Worm (Caenorhabditis elegans) whole organism, L3 larva: Measurements from ENCODE around the gene str-108.
A peak's percentile ranks its signal among the peaks of the same experiment; 100 is the strongest.

Source experiments
- ZK546.5 ChIP-seq: sonication (generic microtip); optimal IDR thresholded peaks from 2 replicates; lab custom pipeline; 2017; ENCODE audit warnings: missing biosample characterization, missing genetic modification characterization
- aly-2 ChIP-seq: fragments of 150-350 bp; optimal IDR thresholded peaks from 2 replicates; lab custom pipeline; 2014; ENCODE audit warnings: missing biosample characterization, missing genetic modification characterization
- ama-1 ChIP-seq: fragments of 150-350 bp; optimal IDR thresholded peaks from 2 replicates; lab custom pipeline; 2018
- ceh-16 ChIP-seq: sonication (generic microtip); optimal IDR thresholded peaks from 2 replicates; lab custom pipeline; 2017; ENCODE audit warnings: missing biosample characterization, missing genetic modification characterization
- ceh-28 ChIP-seq: fragments of 150-350 bp; optimal IDR thresholded peaks from 2 replicates; lab custom pipeline; 2014; ENCODE audit warnings: missing biosample characterization, missing genetic modification reagents, missing genetic modification characterization
- daf-12 ChIP-seq: fragments of 150-350 bp; optimal IDR thresholded peaks from 2 replicates; lab custom pipeline; 2014; ENCODE audit warnings: missing biosample characterization, missing genetic modification reagents, missing genetic modification characterization
- elt-1 ChIP-seq: fragments of 150-350 bp; optimal IDR thresholded peaks from 2 replicates; lab custom pipeline; 2014; ENCODE audit warnings: missing biosample characterization, missing genetic modification characterization
- elt-2 ChIP-seq: sonication (generic microtip); optimal IDR thresholded peaks from 2 replicates; lab custom pipeline; 2016; ENCODE audit warnings: missing genetic modification reagents, mild to moderate bottlenecking, missing genetic modification characterization, missing compliant biosample characterization
- elt-3 ChIP-seq, 3 experiments: fragments of 150-350 bp in 1 of 3; sonication (generic microtip) in 2 of 3; optimal IDR thresholded peaks; 2 replicates in 2 of 3; 4 replicates in 1 of 3; lab custom pipeline; 2014 to 2017; ENCODE audit warnings: missing biosample characterization in 3 of 3, missing genetic modification characterization in 3 of 3
- eor-1 ChIP-seq, 2 experiments: fragments of 150-350 bp; optimal IDR thresholded peaks; 2 replicates each; lab custom pipeline; 2014 to 2018; ENCODE audit warnings: missing biosample characterization in 2 of 2, missing genetic modification characterization in 2 of 2
- fkh-10 ChIP-seq: sonication (generic microtip); optimal IDR thresholded peaks from 2 replicates; lab custom pipeline; 2017; ENCODE audit warnings: missing biosample characterization, missing genetic modification reagents, missing genetic modification characterization
- fkh-2 ChIP-seq: fragments of 150-350 bp; optimal IDR thresholded peaks from 2 replicates; lab custom pipeline; 2014; ENCODE audit warnings: missing biosample characterization, missing genetic modification reagents, missing genetic modification characterization
- hmg-11 ChIP-seq: sonication (generic microtip); optimal IDR thresholded peaks from 2 replicates; lab custom pipeline; 2016; ENCODE audit warnings: missing genetic modification characterization, missing compliant biosample characterization
- jun-1 ChIP-seq: fragments of 150-350 bp; optimal IDR thresholded peaks from 2 replicates; lab custom pipeline; 2014; ENCODE audit warnings: missing biosample characterization, missing genetic modification reagents, missing genetic modification characterization
- lin-15B ChIP-seq: fragments of 150-350 bp; optimal IDR thresholded peaks from 2 replicates; lab custom pipeline; 2014; ENCODE audit warnings: missing biosample characterization, missing genetic modification characterization
- lsy-12 ChIP-seq: sonication (generic microtip); optimal IDR thresholded peaks from 2 replicates; lab custom pipeline; 2016; ENCODE audit warnings: mild to moderate bottlenecking, missing genetic modification characterization, missing compliant biosample characterization
- mdl-1 ChIP-seq: fragments of 150-350 bp; optimal IDR thresholded peaks from 2 replicates; lab custom pipeline; 2014; ENCODE audit warnings: missing biosample characterization, missing genetic modification characterization
- mml-1 ChIP-seq: fragments of 150-350 bp; sonication (generic microtip); optimal IDR thresholded peaks from 3 replicates; lab custom pipeline; 2014; ENCODE audit warnings: missing biosample characterization, missing genetic modification characterization
- nfya-1 ChIP-seq: sonication (generic microtip); optimal IDR thresholded peaks from 2 replicates; lab custom pipeline; 2017; ENCODE audit warnings: missing genetic modification characterization, mild to moderate bottlenecking, missing compliant biosample characterization, antibody characterized with exemption, moderate library complexity; ENCODE audit not compliant: insufficient read depth
- nhr-11 ChIP-seq: fragments of 150-350 bp; optimal IDR thresholded peaks from 2 replicates; lab custom pipeline; 2014; ENCODE audit warnings: missing biosample characterization, missing genetic modification characterization
- nhr-12 ChIP-seq: fragments of 150-350 bp; optimal IDR thresholded peaks from 2 replicates; lab custom pipeline; 2014; ENCODE audit warnings: missing biosample characterization, missing genetic modification characterization
- nhr-23 ChIP-seq: fragments of 150-350 bp; optimal IDR thresholded peaks from 2 replicates; lab custom pipeline; 2014; ENCODE audit warnings: missing biosample characterization, missing genetic modification reagents, missing genetic modification characterization
- nhr-237 ChIP-seq: fragments of 150-350 bp; optimal IDR thresholded peaks from 2 replicates; lab custom pipeline; 2014; ENCODE audit warnings: missing biosample characterization, missing genetic modification characterization
- nhr-25 ChIP-seq: sonication (generic microtip); optimal IDR thresholded peaks from 2 replicates; lab custom pipeline; 2017; ENCODE audit warnings: missing biosample characterization, missing genetic modification characterization
- nhr-28 ChIP-seq: fragments of 150-350 bp; optimal IDR thresholded peaks from 2 replicates; lab custom pipeline; 2014; ENCODE audit warnings: missing biosample characterization, missing genetic modification characterization
- nhr-76 ChIP-seq: fragments of 150-350 bp; sonication (generic microtip); optimal IDR thresholded peaks from 5 replicates; lab custom pipeline; 2014; ENCODE audit warnings: missing biosample characterization, missing genetic modification characterization
- pha-4 ChIP-seq: fragments of 150-350 bp; optimal IDR thresholded peaks from 2 replicates; lab custom pipeline; 2014; ENCODE audit warnings: missing biosample characterization, missing genetic modification reagents, missing genetic modification characterization
- pqm-1 ChIP-seq: fragments of 150-350 bp; optimal IDR thresholded peaks from 2 replicates; lab custom pipeline; 2017; ENCODE audit warnings: missing biosample characterization, missing genetic modification characterization, inconsistent platforms
- sea-2 ChIP-seq: fragments of 150-350 bp; sonication (generic microtip); optimal IDR thresholded peaks from 4 replicates; lab custom pipeline; 2014; ENCODE audit warnings: missing biosample characterization, missing genetic modification reagents, missing genetic modification characterization
- snpc-4 ChIP-seq: fragments of 150-350 bp; optimal IDR thresholded peaks from 2 replicates; lab custom pipeline; 2014; ENCODE audit warnings: missing biosample characterization, missing genetic modification characterization
- tbx-2 ChIP-seq: sonication (generic microtip); optimal IDR thresholded peaks from 2 replicates; lab custom pipeline; 2016; ENCODE audit warnings: mild to moderate bottlenecking, missing genetic modification characterization, missing compliant biosample characterization
- unc-39 ChIP-seq: sonication (generic microtip); optimal IDR thresholded peaks from 4 replicates; lab custom pipeline; 2017; ENCODE audit warnings: missing biosample characterization, missing genetic modification characterization
- zag-1 ChIP-seq: fragments of 150-350 bp; optimal IDR thresholded peaks from 2 replicates; lab custom pipeline; 2014; ENCODE audit warnings: missing biosample characterization, missing genetic modification characterization
- ztf-11 ChIP-seq: fragments of 150-350 bp; optimal IDR thresholded peaks from 2 replicates; lab custom pipeline; 2014; ENCODE audit warnings: missing biosample characterization, missing genetic modification characterization

The str-108 gene

DNA sequence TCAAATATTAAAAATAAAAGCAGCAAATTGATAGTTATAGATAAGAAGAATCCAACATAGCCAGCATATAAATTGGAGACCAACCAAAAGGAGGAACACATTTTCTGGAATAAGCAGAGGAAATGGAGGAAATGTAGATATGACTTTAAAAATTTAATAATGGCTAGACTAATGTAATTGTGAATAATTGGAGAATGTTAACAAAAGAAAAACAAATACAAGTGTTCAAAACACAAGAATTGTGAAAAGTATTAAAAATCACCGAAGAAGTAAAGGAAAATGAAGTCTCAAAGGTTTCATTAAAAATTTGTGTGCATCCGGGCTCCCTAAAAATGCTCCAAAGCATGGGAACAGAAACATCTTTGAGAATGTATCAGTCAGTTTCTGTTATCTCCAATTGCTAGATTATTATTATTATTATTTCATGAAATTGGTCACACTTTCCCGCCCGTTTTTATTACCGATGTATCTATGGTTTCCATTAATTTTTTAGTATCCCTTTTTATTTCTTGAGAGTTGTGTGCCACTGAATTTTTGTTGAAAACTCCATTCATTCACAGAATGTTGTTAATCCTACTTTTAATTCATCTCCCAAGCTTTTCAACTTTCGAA lies 3.8 kb upstream of the str-108 start, which contains the start of the genes str-109 and F10A3.11:
str-109 (minus strand) TSS at position 101 of the 612 bp plus-strand sequence.
F10A3.11 (plus strand) TSS at position 562 of the 612 bp plus-strand sequence.
- TF ChIP-seq ztf-11 (tag; lab: Kevin White, UChicago), result no peak
- TF ChIP-seq nhr-23, result no peak
- TF ChIP-seq eor-1 (tag; optimal IDR thresholded peaks at IDR 0.05; lab: Kevin White, UChicago), result no peak
- no peak for TF ChIP-seq unc-39
- TF ChIP-seq nhr-76 (tag; lab: Kevin White, UChicago), result no peak
- no peak for TF ChIP-seq elt-2 (tag; lab: Kevin White, UChicago)
- no peak for TF ChIP-seq jun-1 (tag; lab: Kevin White, UChicago)
- TF ChIP-seq nhr-12, result no peak
- TF ChIP-seq lsy-12, result no peak
- TF ChIP-seq ceh-16 (tag; lab: Kevin White, UChicago), result no peak
- no peak for TF ChIP-seq pha-4
- TF ChIP-seq ceh-28 (tag; lab: Kevin White, UChicago), result no peak
- no peak for TF ChIP-seq ZK546.5 (tag; lab: Kevin White, UChicago)
- TF ChIP-seq pqm-1 (tag; lab: Kevin White, UChicago), result no peak
- TF ChIP-seq nhr-25 (tag; lab: Kevin White, UChicago), result no peak
- no peak for TF ChIP-seq aly-2
- TF ChIP-seq mml-1, result no peak
- TF ChIP-seq nhr-28, result no peak

DNA sequence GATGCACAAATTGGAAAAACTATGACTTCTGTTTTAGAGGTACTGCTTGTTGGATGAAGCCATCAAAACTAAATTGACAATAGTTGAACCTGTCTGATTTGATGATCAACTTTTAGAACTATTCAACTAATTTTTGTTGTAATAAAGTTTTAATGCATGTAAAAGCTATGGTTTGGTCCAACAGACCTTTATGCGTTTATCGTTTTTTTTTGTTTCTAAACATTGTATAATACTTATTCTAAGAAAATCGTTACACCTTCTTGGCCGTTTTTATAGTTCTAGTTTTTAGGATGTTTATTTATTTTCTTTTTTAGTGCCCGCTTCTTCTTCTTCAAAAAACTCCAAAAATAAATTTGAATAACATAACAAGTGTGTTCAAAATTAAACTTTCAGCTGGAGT lies 2.3 kb upstream of the str-108 start, which contains the start of gene F10A3.12:
F10A3.12 (plus strand) TSS at position 301 of the 400 bp plus-strand sequence.
- no peak for TF ChIP-seq hmg-11
- no peak for TF ChIP-seq fkh-2 (tag; lab: Kevin White, UChicago)
- no peak for TF ChIP-seq nhr-12
- TF ChIP-seq mml-1, result no peak
- TF ChIP-seq ceh-16 (tag; lab: Kevin White, UChicago), result no peak

DNA sequence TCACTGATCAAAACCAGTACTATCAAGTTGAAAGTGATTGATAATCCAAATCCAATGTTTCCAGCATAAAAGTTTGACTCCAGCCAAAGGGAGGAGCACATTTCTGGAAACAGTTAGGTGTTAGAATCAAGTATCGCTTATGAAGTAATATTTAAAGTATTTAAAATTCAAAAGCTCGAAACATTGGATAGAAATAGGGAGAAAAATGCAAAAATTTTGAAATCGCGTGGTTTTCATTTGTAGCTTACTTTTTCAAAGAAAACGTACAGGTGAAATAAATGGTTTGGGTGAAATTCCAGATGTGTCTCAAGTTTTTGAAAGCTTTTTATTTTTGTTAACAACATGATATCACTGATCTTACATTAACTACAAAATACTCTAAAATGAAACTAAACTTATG lies 3.0 kb downstream of the str-108 start, which contains the start of gene str-111:
str-111 (minus strand) TSS at position 101 of the 400 bp plus-strand sequence.
- TF ChIP-seq jun-1 (tag; lab: Kevin White, UChicago) (no peak), nhr-237 (no peak), fkh-2 (tag; lab: Kevin White, UChicago) (no peak), elt-2 (tag; lab: Kevin White, UChicago) (no peak), zag-1 (no peak), nfya-1 (tag; lab: Kevin White, UChicago) (no peak), daf-12 (tag; lab: Kevin White, UChicago) (no peak), nhr-28 (no peak), nhr-76 (tag; lab: Kevin White, UChicago) (no peak), fkh-10 (no peak), snpc-4 (no peak), sea-2 (GFP tag; lab: Kevin White, UChicago) (no peak), elt-3 (tag; optimal IDR thresholded peaks at IDR 0.05; lab: Kevin White, UChicago) (no peak), ztf-11 (tag; lab: Kevin White, UChicago) (no peak)

DNA sequence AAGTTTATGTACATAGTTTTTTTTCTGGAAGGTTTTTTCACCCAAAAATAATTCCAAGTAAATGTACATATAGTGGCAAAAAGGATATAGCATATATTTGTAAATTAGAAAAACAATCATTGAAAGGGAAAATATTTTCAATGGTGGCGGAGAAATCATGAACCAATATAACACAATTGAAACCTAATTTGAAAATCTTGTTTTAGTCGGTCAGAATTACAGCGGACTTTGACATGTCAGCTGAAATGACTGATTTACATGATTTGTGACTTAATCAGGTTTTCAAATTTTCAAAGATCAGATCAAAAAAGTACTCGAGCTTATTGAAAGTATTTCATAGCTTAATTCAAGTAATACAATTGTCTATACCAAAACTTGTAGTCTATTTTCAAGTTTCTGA lies 5.7 kb downstream of the str-108 start, which contains the start of gene K05D4.9:
K05D4.9 (minus strand) TSS at position 101 of the 400 bp plus-strand sequence.
- no peak for TF ChIP-seq ceh-16 (tag; lab: Kevin White, UChicago)
- no peak for TF ChIP-seq nhr-11
- no peak for TF ChIP-seq fkh-10
- TF ChIP-seq pha-4, result no peak
- TF ChIP-seq jun-1 (tag; lab: Kevin White, UChicago), result no peak
- TF ChIP-seq mdl-1 (tag; lab: Kevin White, UChicago), result no peak
- TF ChIP-seq sea-2 (GFP tag; lab: Kevin White, UChicago), result no peak
- TF ChIP-seq snpc-4, result no peak
- no peak for TF ChIP-seq nhr-12
- TF ChIP-seq lin-15B (tag; lab: Kevin White, UChicago), result no peak
- TF ChIP-seq nfya-1 (tag; lab: Kevin White, UChicago), result no peak
- TF ChIP-seq tbx-2, result no peak
- TF ChIP-seq ama-1 (lab: Kevin White, UChicago), result no peak
- no peak for TF ChIP-seq ZK546.5 (tag; lab: Kevin White, UChicago)
- TF ChIP-seq lsy-12, result no peak
- no peak for TF ChIP-seq zag-1

DNA sequence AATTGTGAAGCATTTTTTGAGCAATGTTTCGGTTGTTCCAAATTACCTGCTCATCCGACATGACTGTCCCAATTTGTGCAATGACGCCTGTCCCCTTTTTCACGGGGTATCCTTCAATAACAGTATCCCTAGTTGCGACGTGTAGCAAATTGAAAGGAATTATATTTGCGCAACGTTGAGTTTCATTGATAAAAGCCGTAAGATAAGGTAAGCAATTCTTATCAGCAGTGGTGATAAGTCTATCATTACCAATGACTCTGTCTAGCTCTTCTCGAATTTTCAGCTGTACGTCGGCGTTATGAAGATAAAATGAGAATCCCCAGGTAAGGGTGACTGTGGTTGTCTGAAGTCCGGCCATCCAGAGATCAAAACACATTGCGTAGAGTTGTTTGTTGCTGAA lies 8.1 kb downstream of the str-108 start:
- TF ChIP-seq daf-12 (tag; lab: Kevin White, UChicago) (no peak), elt-2 (tag; lab: Kevin White, UChicago) (peak; percentile 23), elt-1 (no peak)
